Worm (Caenorhabditis elegans) whole organism, mixed stage, embryonic: Measurements from ENCODE around the gene spig-5.

Experiments used
- M03D4.4 ChIP-seq: sonication (generic microtip); optimal IDR thresholded peaks from 2 replicates; lab custom pipeline; 2017; ENCODE audit warnings: mild to moderate bottlenecking, missing genetic modification characterization, missing compliant biosample characterization
- bed-3 ChIP-seq: fragments of 200-800 bp; sonication (Bioruptor generic); optimal IDR thresholded peaks from 3 replicates; lab custom pipeline; 2018; ENCODE audit warnings: mild to moderate bottlenecking, missing genetic modification characterization, moderate library complexity, missing compliant biosample characterization
- blmp-1 ChIP-seq: fragments of 150-350 bp; optimal IDR thresholded peaks from 2 replicates; lab custom pipeline; 2014; ENCODE audit warnings: missing biosample characterization, missing genetic modification characterization
- ceh-39 ChIP-seq: fragments of 150-350 bp; optimal IDR thresholded peaks from 2 replicates; lab custom pipeline; 2014; ENCODE audit warnings: missing biosample characterization, missing genetic modification characterization
- ces-1 ChIP-seq: fragments of 150-350 bp; optimal IDR thresholded peaks from 2 replicates; lab custom pipeline; 2014; ENCODE audit warnings: missing biosample characterization, missing genetic modification reagents, missing genetic modification characterization
- cnd-1 ChIP-seq: fragments of 200-800 bp; sonication (Bioruptor generic); optimal IDR thresholded peaks from 2 replicates; lab custom pipeline; 2018; ENCODE audit warnings: mild to moderate bottlenecking, missing genetic modification characterization, missing compliant biosample characterization
- drap-1 ChIP-seq: fragments of 200-800 bp; sonication (Bioruptor generic); optimal IDR thresholded peaks from 3 replicates; lab custom pipeline; 2018; ENCODE audit warnings: mild to moderate bottlenecking, missing genetic modification characterization, missing compliant biosample characterization
- elt-1 ChIP-seq: sonication (generic microtip); optimal IDR thresholded peaks from 2 replicates; lab custom pipeline; 2017; ENCODE audit warnings: missing genetic modification characterization, mild to moderate bottlenecking, missing compliant biosample characterization, antibody characterized with exemption, moderate library complexity, borderline replicate concordance; ENCODE audit not compliant: insufficient read depth
- flh-1 ChIP-seq: fragments of 200-800 bp; sonication (Bioruptor generic); optimal IDR thresholded peaks from 2 replicates; lab custom pipeline; 2018; ENCODE audit warnings: mild to moderate bottlenecking, missing genetic modification characterization, moderate library complexity, missing compliant biosample characterization
- ham-2 ChIP-seq: fragments of 200-800 bp; sonication (Bioruptor generic); optimal IDR thresholded peaks from 2 replicates; lab custom pipeline; 2018; ENCODE audit warnings: mild to moderate bottlenecking, missing genetic modification characterization, missing compliant biosample characterization
- hlh-1 ChIP-seq: fragments of 150-350 bp; optimal IDR thresholded peaks from 2 replicates; lab custom pipeline; 2014; ENCODE audit warnings: missing biosample characterization, missing genetic modification reagents, missing genetic modification characterization
- lin-13 ChIP-seq: fragments of 150-350 bp; optimal IDR thresholded peaks from 2 replicates; lab custom pipeline; 2014; ENCODE audit warnings: missing biosample characterization, missing genetic modification characterization
- lin-32 ChIP-seq: fragments of 200-800 bp; sonication (Bioruptor generic); optimal IDR thresholded peaks from 2 replicates; lab custom pipeline; 2018; ENCODE audit warnings: mild to moderate bottlenecking, missing genetic modification characterization, missing compliant biosample characterization
- lsy-2 ChIP-seq: fragments of 150-350 bp; optimal IDR thresholded peaks from 2 replicates; lab custom pipeline; 2014; ENCODE audit warnings: missing biosample characterization, missing genetic modification characterization
- mep-1 ChIP-seq: fragments of 150-350 bp; optimal IDR thresholded peaks from 2 replicates; lab custom pipeline; 2017; ENCODE audit warnings: missing biosample characterization, missing genetic modification reagents, missing genetic modification characterization, inconsistent platforms
- mls-2 ChIP-seq: sonication (generic microtip); optimal IDR thresholded peaks from 2 replicates; lab custom pipeline; 2016; ENCODE audit warnings: mild to moderate bottlenecking, missing genetic modification characterization, moderate library complexity, missing compliant biosample characterization
- nhr-12 ChIP-seq: fragments of 150-350 bp; optimal IDR thresholded peaks from 2 replicates; lab custom pipeline; 2014; ENCODE audit warnings: missing biosample characterization, missing genetic modification characterization
- nhr-2 ChIP-seq: fragments of 150-350 bp; optimal IDR thresholded peaks from 2 replicates; lab custom pipeline; 2014; ENCODE audit warnings: missing biosample characterization, missing genetic modification characterization
- nhr-237 ChIP-seq: fragments of 150-350 bp; optimal IDR thresholded peaks from 2 replicates; lab custom pipeline; 2014; ENCODE audit warnings: missing biosample characterization, missing genetic modification characterization
- nhr-28 ChIP-seq: fragments of 150-350 bp; optimal IDR thresholded peaks from 2 replicates; lab custom pipeline; 2014; ENCODE audit warnings: missing biosample characterization, missing genetic modification characterization
- pha-4 ChIP-seq: fragments of 150-350 bp; optimal IDR thresholded peaks from 2 replicates; lab custom pipeline; 2018; ENCODE audit warnings: missing biosample characterization, missing genetic modification reagents, missing genetic modification characterization
- sem-2 ChIP-seq: fragments of 200-800 bp; sonication (Bioruptor generic); optimal IDR thresholded peaks from 2 replicates; lab custom pipeline; 2018; ENCODE audit warnings: mild to moderate bottlenecking, missing genetic modification characterization, missing compliant biosample characterization
- snpc-4 ChIP-seq: fragments of 150-350 bp; optimal IDR thresholded peaks from 2 replicates; lab custom pipeline; 2014; ENCODE audit warnings: missing biosample characterization, missing genetic modification characterization
- unc-120 ChIP-seq: sonication (generic microtip); optimal IDR thresholded peaks from 2 replicates; lab custom pipeline; 2017; ENCODE audit warnings: missing genetic modification characterization, missing compliant biosample characterization; ENCODE audit not compliant: poor library complexity, severe bottlenecking
- unc-39 ChIP-seq: fragments of 150-350 bp; optimal IDR thresholded peaks from 2 replicates; lab custom pipeline; 2014; ENCODE audit warnings: missing biosample characterization, missing genetic modification characterization
- unc-62 ChIP-seq: fragments of 150-350 bp; optimal IDR thresholded peaks from 2 replicates; lab custom pipeline; 2014; ENCODE audit warnings: missing biosample characterization, missing genetic modification reagents, missing genetic modification characterization
- zip-8 ChIP-seq: fragments of 150-350 bp; optimal IDR thresholded peaks from 2 replicates; lab custom pipeline; 2014; ENCODE audit warnings: missing biosample characterization, missing genetic modification characterization
- ztf-11 ChIP-seq: fragments of 150-350 bp; optimal IDR thresholded peaks from 2 replicates; lab custom pipeline; 2014; ENCODE audit warnings: missing biosample characterization, missing genetic modification characterization

The spig-5 gene

DNA sequence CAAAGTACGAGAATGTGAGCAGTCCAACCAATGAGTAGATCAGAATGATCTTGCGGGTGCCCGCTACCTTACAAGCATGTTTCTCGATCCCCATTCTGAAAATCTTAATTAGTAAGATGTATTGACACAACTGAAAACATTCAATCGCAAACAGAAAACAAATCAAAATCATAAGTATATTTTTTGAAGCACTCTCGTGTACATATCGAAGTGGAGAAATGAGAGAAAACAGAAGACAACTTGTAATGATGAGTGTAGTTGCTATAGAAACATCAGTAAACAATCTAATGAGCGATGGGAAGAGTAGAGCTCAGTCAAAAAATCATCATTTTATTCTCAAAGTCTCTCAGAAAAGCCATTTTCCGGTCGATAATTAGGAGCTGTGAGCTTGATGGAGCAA is 4.4 kb downstream of the spig-5 start, which contains the start of gene F14D7.8:
Gene F14D7.8 (minus strand): TSS at position 101 of the 400 bp plus-strand sequence.
- no peak for TF ChIP-seq snpc-4 (tag; lab: Kevin White, UChicago)
- no peak for TF ChIP-seq lin-32 (GFP tag; lab: Kevin White, UChicago)
- no peak for TF ChIP-seq cnd-1 (tag; lab: Kevin White, UChicago)
- no peak for TF ChIP-seq zip-8 (tag; lab: Kevin White, UChicago)
- TF ChIP-seq mls-2 (tag; lab: Kevin White, UChicago): no peak
- TF ChIP-seq bed-3 (GFP tag; lab: Kevin White, UChicago): no peak
- TF ChIP-seq elt-1: no peak
- no peak for TF ChIP-seq unc-39
- no peak for TF ChIP-seq sem-2
- TF ChIP-seq nhr-2 (tag; lab: Kevin White, UChicago): no peak
- TF ChIP-seq blmp-1: no peak
- no peak for TF ChIP-seq ces-1
- no peak for TF ChIP-seq hlh-1
- TF ChIP-seq nhr-12 (tag; lab: Kevin White, UChicago): no peak
- TF ChIP-seq ztf-11 (tag; lab: Kevin White, UChicago): no peak

DNA sequence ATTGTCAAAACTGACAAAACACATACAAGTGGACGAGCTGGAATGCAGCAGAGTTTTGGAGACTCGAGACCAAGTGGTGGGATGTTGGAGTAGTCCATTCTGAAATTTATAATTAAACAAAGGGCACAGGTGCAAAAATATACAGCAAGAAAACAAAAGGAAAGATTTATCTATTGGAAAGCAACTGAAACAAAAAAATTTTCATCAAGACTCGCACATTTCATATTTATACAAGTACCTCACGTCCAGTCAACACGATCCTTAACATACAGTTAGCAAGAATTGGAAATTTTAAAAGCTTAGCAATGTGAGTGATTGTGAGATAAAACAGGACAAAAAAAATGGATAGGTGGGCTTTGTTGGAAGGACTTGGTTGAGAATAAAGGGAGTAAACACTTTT is 6.0 kb downstream of the spig-5 start, which contains the start of gene F47B8.1:
Gene F47B8.1 (minus strand): TSS at position 101 of the 400 bp plus-strand sequence.
- no peak for TF ChIP-seq nhr-12 (tag; lab: Kevin White, UChicago)
- no peak for TF ChIP-seq ceh-39 (tag; lab: Kevin White, UChicago)

DNA sequence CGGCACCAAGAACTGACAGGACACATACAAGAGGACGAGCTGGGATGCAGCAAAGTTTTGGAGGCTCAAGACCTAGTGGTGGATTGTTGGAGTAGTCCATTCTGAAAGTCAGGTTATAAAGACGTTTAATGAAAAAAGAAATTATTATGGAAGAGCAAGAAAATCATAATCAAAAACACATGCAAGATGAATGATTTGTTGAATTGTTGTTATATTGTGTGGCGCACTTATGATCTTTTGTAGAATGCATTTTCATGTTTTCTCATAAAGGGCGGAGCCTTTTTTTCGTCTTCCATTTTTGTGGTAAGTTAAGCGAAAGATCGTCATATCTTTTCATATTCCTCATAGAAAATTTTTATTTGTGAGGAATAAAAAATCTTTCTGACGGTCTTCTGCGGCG is 8.3 kb downstream of the spig-5 start, which contains the start of gene F47B8.2:
Gene F47B8.2 (minus strand): TSS at position 101 of the 400 bp plus-strand sequence.
- no peak for TF ChIP-seq flh-1 (GFP tag; lab: Kevin White, UChicago)
- no peak for TF ChIP-seq hlh-1
- TF ChIP-seq elt-1: no peak
- no peak for TF ChIP-seq sem-2
- no peak for TF ChIP-seq lsy-2 (tag; lab: Kevin White, UChicago)
- TF ChIP-seq nhr-2 (tag; lab: Kevin White, UChicago): no peak
- TF ChIP-seq ces-1: no peak
- TF ChIP-seq unc-62: no peak
- TF ChIP-seq drap-1 (GFP tag; lab: Kevin White, UChicago): no peak
- no peak for TF ChIP-seq ham-2 (GFP tag; lab: Kevin White, UChicago)

DNA sequence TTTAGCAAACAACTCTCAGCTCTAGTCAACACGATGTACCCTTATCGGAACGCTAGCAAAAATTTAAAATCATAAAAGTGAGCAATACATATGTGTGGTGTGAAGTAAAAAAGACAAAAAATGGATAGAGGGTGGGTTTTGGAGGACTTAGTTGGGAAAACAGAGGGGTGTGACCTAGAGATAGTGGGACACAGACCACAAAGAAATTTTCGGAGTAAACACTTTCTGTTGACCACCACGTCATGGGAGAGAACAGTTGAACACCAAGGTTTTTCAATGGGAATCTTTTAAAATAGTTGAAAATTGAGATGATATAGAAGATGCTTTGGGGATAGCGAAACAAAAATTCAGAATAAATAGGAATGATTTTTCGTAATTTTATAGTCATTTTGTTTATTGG is 8.9 kb downstream of the spig-5 start:
- TF ChIP-seq unc-62 (no peak), lin-13 (tag; lab: Kevin White, UChicago) (no peak), lin-32 (GFP tag; lab: Kevin White, UChicago) (no peak), pha-4 (tag; lab: Kevin White, UChicago) (no peak)

DNA sequence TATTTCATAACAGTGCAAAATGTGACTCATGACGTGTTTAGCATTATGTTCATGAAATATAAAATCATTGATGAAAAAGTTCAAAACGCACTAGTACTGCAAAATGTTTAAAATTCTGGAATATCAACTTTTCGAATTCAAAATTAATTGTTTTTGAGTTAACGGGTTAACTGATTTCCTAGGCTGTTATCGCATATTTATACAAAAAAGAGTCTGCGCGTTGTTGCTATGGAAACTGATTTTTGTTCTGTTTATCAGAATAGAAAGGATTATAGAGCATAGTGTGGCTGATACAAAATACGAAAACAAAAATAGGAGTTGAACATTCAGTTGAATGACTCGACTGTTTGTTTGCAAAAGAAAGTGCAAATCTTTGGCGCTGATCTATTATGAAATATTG is 9.4 kb downstream of the spig-5 start:
- TF ChIP-seq nhr-237 (no peak), mep-1 (tag; lab: Kevin White, UChicago) (no peak), unc-120 (tag; lab: Kevin White, UChicago) (no peak), pha-4 (tag; lab: Kevin White, UChicago) (no peak), unc-39 (no peak), nhr-28 (no peak), nhr-12 (tag; lab: Kevin White, UChicago) (no peak), mls-2 (tag; lab: Kevin White, UChicago) (no peak), zip-8 (tag; lab: Kevin White, UChicago) (no peak)

DNA sequence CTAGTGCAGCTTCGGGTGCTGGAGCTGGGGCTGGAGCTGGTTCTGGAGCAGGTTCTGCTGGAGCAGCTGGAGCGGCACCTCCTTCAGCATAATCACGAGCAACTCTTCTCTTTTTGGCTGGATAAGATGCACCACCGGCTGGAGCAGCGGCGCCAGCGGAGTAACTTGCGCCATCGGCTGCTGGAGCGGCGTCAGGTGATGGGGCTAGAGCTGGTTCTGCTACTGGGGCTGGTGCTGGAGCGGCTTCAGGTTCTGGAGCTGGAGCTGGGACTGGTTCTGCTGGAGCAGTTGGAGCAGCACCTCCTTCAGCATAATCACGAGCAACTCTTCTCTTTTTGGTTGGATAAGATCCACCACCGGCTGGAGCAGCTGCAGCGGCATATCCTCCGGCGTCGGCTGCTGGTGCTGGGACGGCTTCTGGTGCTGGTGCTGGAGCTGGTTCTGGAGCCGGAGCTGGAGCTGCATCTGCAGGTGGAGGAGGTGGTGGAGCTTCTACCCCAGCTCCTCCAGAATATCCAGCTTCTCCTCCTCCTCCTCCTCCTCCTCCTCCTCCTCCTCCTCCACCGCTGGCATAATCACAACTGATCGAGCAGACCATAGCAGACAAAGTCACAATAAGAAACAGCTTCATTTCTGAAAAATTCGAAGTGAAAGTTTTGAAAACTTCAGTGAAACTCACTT is 11.0 kb downstream of the spig-5 start, which contains the start of gene F47B8.13:
Gene F47B8.13 (minus strand): TSS at position 631 of the 681 bp plus-strand sequence.
- TF ChIP-seq bed-3 (GFP tag; lab: Kevin White, UChicago) (no peak), unc-62 (no peak), blmp-1 (no peak), ces-1 (no peak), M03D4.4 (tag; lab: Kevin White, UChicago) (no peak)
